Worm (Caenorhabditis elegans): ENCODE measurements around the gene F32E10.8.
"Not testable (repeated sequence)": the region's sequence is repeated elsewhere in the genome, so short reads cannot be mapped to it uniquely, and the experiment has no call there.

The F32E10.8 gene

ce11 chrIV:7563850-7564249 lies 3.6 kb upstream of the F32E10.8 start, which contains the start of gene F32E10.9:
Gene F32E10.9 (minus strand): TSS chrIV:7563950.
- not testable (repeated sequence) for TF ChIP-seq unc-55 (GFP tag; optimal IDR thresholded peaks at IDR 0.05); ceh-34 (tag; optimal IDR thresholded peaks at IDR 0.05); lin-11 (tag; optimal IDR thresholded peaks at IDR 0.05)

DNA sequence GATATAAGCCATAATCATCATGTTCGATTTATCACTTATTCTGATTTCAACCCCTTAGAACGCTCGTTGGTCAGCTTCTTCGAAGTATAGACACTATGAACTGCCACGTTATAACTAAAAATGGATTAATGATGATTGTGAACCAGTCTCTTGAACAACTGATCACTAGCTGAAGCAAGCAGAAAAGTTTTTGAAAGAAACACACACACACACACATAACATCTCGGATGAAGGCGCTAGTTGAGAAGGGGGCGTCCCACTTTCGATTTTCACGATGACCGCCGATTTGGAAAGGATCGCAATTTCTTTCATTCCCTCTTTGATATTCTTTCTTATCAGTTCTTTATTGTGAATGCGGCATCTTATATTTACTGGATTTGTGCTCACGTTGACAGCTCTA lies 1.2 kb downstream of the F32E10.8 start, which contains the start of gene clec-180:
TSS of gene clec-180 (plus strand) at position 301 of the 400 bp plus-strand sequence.
- TF ChIP-seq ttx-3 (tag; optimal IDR thresholded peaks at IDR 0.05) (no peak), ceh-9 (tag; optimal IDR thresholded peaks at IDR 0.05) (no peak), dve-1 (tag; optimal IDR thresholded peaks at IDR 0.05) (no peak), ceh-22 (tag; optimal IDR thresholded peaks at IDR 0.05) (no peak)

DNA sequence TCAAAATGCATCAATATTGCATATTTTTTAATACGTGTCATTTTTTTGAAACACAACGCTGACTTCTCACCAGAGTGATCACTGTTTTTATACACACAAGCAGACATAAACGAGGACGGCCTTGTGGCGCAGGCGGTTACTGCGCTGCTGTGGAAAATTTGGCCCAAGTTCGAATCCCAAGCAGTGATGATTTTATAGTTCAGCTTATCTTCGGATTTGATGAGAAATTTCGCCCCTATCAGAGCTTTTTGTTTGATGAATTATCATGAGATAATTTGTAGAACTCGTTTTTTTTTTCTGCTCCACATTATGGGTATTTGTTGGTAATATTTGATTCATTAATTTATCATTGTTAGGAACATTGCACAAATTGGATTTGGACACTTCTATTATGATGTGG lies 6.5 kb downstream of the F32E10.8 start:
- TF ChIP-seq nhr-11 (tag; optimal IDR thresholded peaks at IDR 0.05): no peak
- peak; percentile 91 for TF ChIP-seq ahr-1 (tag; optimal IDR thresholded peaks at IDR 0.05)
- peak; percentile 77 for TF ChIP-seq mec-3 (tag; optimal IDR thresholded peaks at IDR 0.05; ENCODE audit: borderline replicate concordance)
- no peak for TF ChIP-seq pha-4 (tag; optimal IDR thresholded peaks at IDR 0.05)
- peak; percentile 96 for TF ChIP-seq K02D7.2 (tag; optimal IDR thresholded peaks at IDR 0.05)
- peak; percentile 97 for TF ChIP-seq ztf-16 (tag; optimal IDR thresholded peaks at IDR 0.05)
- TF ChIP-seq pha-2 (tag; optimal IDR thresholded peaks at IDR 0.05): peak; percentile 94
- peak; percentile 98 for TF ChIP-seq hlh-6 (tag; optimal IDR thresholded peaks at IDR 0.05)
- peak; percentile 94 for TF ChIP-seq npax-4 (tag; optimal IDR thresholded peaks at IDR 0.05)
- TF ChIP-seq ceh-30 (tag; optimal IDR thresholded peaks at IDR 0.05): peak; percentile 68
- TF ChIP-seq eyg-1 (tag; optimal IDR thresholded peaks at IDR 0.05): peak; percentile 88
- TF ChIP-seq ama-1 (optimal IDR thresholded peaks at IDR 0.05): no peak
- no peak for TF ChIP-seq pax-1 (tag; optimal IDR thresholded peaks at IDR 0.05)
- peak; percentile 96 for TF ChIP-seq hlh-13 (GFP tag; optimal IDR thresholded peaks at IDR 0.05)
- peak; percentile 98 for TF ChIP-seq elt-2 (tag; optimal IDR thresholded peaks at IDR 0.05)
- TF ChIP-seq fax-1 (tag; optimal IDR thresholded peaks at IDR 0.05): peak; percentile 92
- TF ChIP-seq ceh-45 (GFP tag; IDR thresholded peaks at IDR 0.05): peak; percentile 96
- no peak for TF ChIP-seq elt-4 (tag; optimal IDR thresholded peaks at IDR 0.05)
- TF ChIP-seq odd-2 (tag; optimal IDR thresholded peaks at IDR 0.05): peak; percentile 64
- TF ChIP-seq unc-3 (GFP tag; conservative IDR thresholded peaks at IDR 0.05): peak; percentile 95
- TF ChIP-seq unc-3 (tag; optimal IDR thresholded peaks at IDR 0.05): peak; percentile 94
- TF ChIP-seq ceh-19 (GFP tag; optimal IDR thresholded peaks at IDR 0.05): peak; percentile 94
- no peak for TF ChIP-seq unc-55 (GFP tag; optimal IDR thresholded peaks at IDR 0.05)
- TF ChIP-seq ceh-9 (tag; optimal IDR thresholded peaks at IDR 0.05): peak; percentile 88
- TF ChIP-seq F13H6.1 (tag; optimal IDR thresholded peaks at IDR 0.05): peak; percentile 92
- peak; percentile 91 for TF ChIP-seq ceh-48 (tag; optimal IDR thresholded peaks at IDR 0.05)
- TF ChIP-seq ref-2 (tag; optimal IDR thresholded peaks at IDR 0.05): peak; percentile 93
- peak; percentile 94 for TF ChIP-seq unc-86 (tag; optimal IDR thresholded peaks at IDR 0.05)
- peak; percentile 89 for TF ChIP-seq lin-11 (tag; optimal IDR thresholded peaks at IDR 0.05)
- peak; percentile 91 for TF ChIP-seq ceh-2 (tag; optimal IDR thresholded peaks at IDR 0.05)
- TF ChIP-seq sdc-2 (tag; optimal IDR thresholded peaks at IDR 0.05): peak; percentile 87
- TF ChIP-seq T23F11.4 (GFP tag; optimal IDR thresholded peaks at IDR 0.05): peak; percentile 94
- peak; percentile 96 for TF ChIP-seq pqm-1 (tag; optimal IDR thresholded peaks at IDR 0.05)
- TF ChIP-seq ceh-18 (tag; optimal IDR thresholded peaks at IDR 0.05): peak; percentile 92
- TF ChIP-seq sox-2 (GFP tag; IDR thresholded peaks at IDR 0.05): peak; percentile 84
- peak; percentile 86 for TF ChIP-seq ceh-31 (tag; optimal IDR thresholded peaks at IDR 0.05)
- TF ChIP-seq ceh-6 (GFP tag; optimal IDR thresholded peaks at IDR 0.05): peak; percentile 97
- peak; percentile 92 for TF ChIP-seq ttx-3 (tag; optimal IDR thresholded peaks at IDR 0.05)
- TF ChIP-seq ceh-14 (tag; optimal IDR thresholded peaks at IDR 0.05): peak; percentile 95
- TF ChIP-seq hlh-8 (tag; optimal IDR thresholded peaks at IDR 0.05): peak; percentile 85
- peak; percentile 52 for TF ChIP-seq tbx-7 (tag; optimal IDR thresholded peaks at IDR 0.05)
- peak; percentile 84 for TF ChIP-seq pag-3 (tag; optimal IDR thresholded peaks at IDR 0.05; ENCODE audit: borderline replicate concordance)
- peak; percentile 69 for TF ChIP-seq hlh-30 (tag; optimal IDR thresholded peaks at IDR 0.05; ENCODE audit: insufficient read depth)
- TF ChIP-seq sox-4 (tag; optimal IDR thresholded peaks at IDR 0.05): peak; percentile 96
- TF ChIP-seq syd-9 (tag; optimal IDR thresholded peaks at IDR 0.05): peak; percentile 96
- TF ChIP-seq fkh-10 (GFP tag; optimal IDR thresholded peaks at IDR 0.05): peak; percentile 88

All from whole organism, late embryonic.